Fruit fly (Drosophila melanogaster): ENCODE measurements around the gene Prps.

Gene Prps

dm6 chr3L:9689809-9690208 lies 6.7 kb downstream of the Prps start:
- TF ChIP-seq dl (GFP tag; optimal IDR thresholded peaks at IDR 0.05; ENCODE audit: insufficient read depth in 1 of 2, partially characterized antibody in 2 of 2) = no peak
- peak; percentile 10 for TF ChIP-seq Dfd (GFP tag; optimal IDR thresholded peaks at IDR 0.05)

dm6 chr3L:9688674-9689073 lies 7.8 kb downstream of the Prps start:
- no peak for TF ChIP-seq Mio (GFP tag; optimal IDR thresholded peaks at IDR 0.05)

- no peak for TF ChIP-seq CG32264 (GFP tag; optimal IDR thresholded peaks at IDR 0.05)
- no peak for TF ChIP-seq Vsx2 (GFP tag; optimal IDR thresholded peaks at IDR 0.05; ENCODE audit: partially characterized antibody)
- TF ChIP-seq brk (GFP tag; optimal IDR thresholded peaks at IDR 0.05) = no peak
- TF ChIP-seq CG9705 (GFP tag; optimal IDR thresholded peaks at IDR 0.05) = no peak
- no peak for TF ChIP-seq dsf (GFP tag; optimal IDR thresholded peaks at IDR 0.05; ENCODE audit: borderline replicate concordance)
- no peak for TF ChIP-seq jim (GFP tag; optimal IDR thresholded peaks at IDR 0.05)
- no peak for TF ChIP-seq Mio (GFP tag; optimal IDR thresholded peaks at IDR 0.05)
- TF ChIP-seq Rel (GFP tag; optimal IDR thresholded peaks at IDR 0.05) = no peak
- TF ChIP-seq Rel (tag; optimal IDR thresholded peaks at IDR 0.05) = no peak
- TF ChIP-seq tai (GFP tag; optimal IDR thresholded peaks at IDR 0.05) = no peak
- no peak for TF ChIP-seq dmrt93B (GFP tag; optimal IDR thresholded peaks at IDR 0.05)
- no peak for TF ChIP-seq Hr78 (GFP tag; optimal IDR thresholded peaks at IDR 0.05)
- TF ChIP-seq rgr (GFP tag; optimal IDR thresholded peaks at IDR 0.05) = no peak
- no peak for TF ChIP-seq Abd-B (GFP tag; optimal IDR thresholded peaks at IDR 0.05)
- no peak for TF ChIP-seq HLH106 (tag; optimal IDR thresholded peaks at IDR 0.05)
- TF ChIP-seq dl (GFP tag; optimal IDR thresholded peaks at IDR 0.05; ENCODE audit: insufficient read depth in 1 of 2, partially characterized antibody in 2 of 2) = no peak
- no peak for TF ChIP-seq CrebA (GFP tag; optimal IDR thresholded peaks at IDR 0.05; ENCODE audit: borderline replicate concordance)
- TF ChIP-seq ey (GFP tag; optimal IDR thresholded peaks at IDR 0.05) = no peak
- TF ChIP-seq Sp1 (GFP tag; optimal IDR thresholded peaks at IDR 0.05) = no peak
- no peak for TF ChIP-seq N (GFP tag; optimal IDR thresholded peaks at IDR 0.05)
These were observed 9.0 kb downstream of the Prps start for dm6 chr3L:9687536-9687935.

dm6 chr3L:9684871-9685270 lies 11.6 kb downstream of the Prps start, which contains the start of gene CG16719:
TSS of gene CG16719 (plus strand) at chr3L:9685171.
- no peak for TF ChIP-seq usp (GFP tag; optimal IDR thresholded peaks at IDR 0.05)
- TF ChIP-seq Mio (GFP tag; optimal IDR thresholded peaks at IDR 0.05) = no peak
- no peak for TF ChIP-seq sv (GFP tag; optimal IDR thresholded peaks at IDR 0.05)
- no peak for TF ChIP-seq jim (GFP tag; optimal IDR thresholded peaks at IDR 0.05)
- no peak for TF ChIP-seq sage (GFP tag; optimal IDR thresholded peaks at IDR 0.05)
- TF ChIP-seq CG9705 (GFP tag; optimal IDR thresholded peaks at IDR 0.05) = no peak
- no peak for TF ChIP-seq CG32264 (GFP tag; optimal IDR thresholded peaks at IDR 0.05)
- TF ChIP-seq dsf (GFP tag; optimal IDR thresholded peaks at IDR 0.05; ENCODE audit: borderline replicate concordance) = no peak
- no peak for TF ChIP-seq Hr78 (GFP tag; optimal IDR thresholded peaks at IDR 0.05)
- no peak for TF ChIP-seq ey (GFP tag; optimal IDR thresholded peaks at IDR 0.05)
- no peak for TF ChIP-seq OdsH (GFP tag; optimal IDR thresholded peaks at IDR 0.05)
- TF ChIP-seq HLH106 (tag; optimal IDR thresholded peaks at IDR 0.05) = no peak
- TF ChIP-seq tai (GFP tag; optimal IDR thresholded peaks at IDR 0.05) = no peak
- TF ChIP-seq N (GFP tag; optimal IDR thresholded peaks at IDR 0.05) = no peak
- no peak for TF ChIP-seq GATAd (GFP tag; optimal IDR thresholded peaks at IDR 0.05)
- no peak for TF ChIP-seq fru (GFP tag; optimal IDR thresholded peaks at IDR 0.05)

dm6 chr3L:9680968-9681367 lies 15.5 kb downstream of the Prps start, which contains the start of gene alphaTub67C:
TSS of gene alphaTub67C (plus strand) at chr3L:9681268.
- TF ChIP-seq CG9705 (GFP tag; optimal IDR thresholded peaks at IDR 0.05) (no peak), dl (GFP tag; optimal IDR thresholded peaks at IDR 0.05; ENCODE audit: insufficient read depth in 1 of 2, partially characterized antibody in 2 of 2) (no peak), CG32264 (GFP tag; optimal IDR thresholded peaks at IDR 0.05) (no peak), brk (GFP tag; optimal IDR thresholded peaks at IDR 0.05) (no peak), rgr (GFP tag; optimal IDR thresholded peaks at IDR 0.05) (no peak)

dm6 chr3L:9678994-9679393 lies 17.5 kb downstream of the Prps start, which contains the start of the genes fry and CG16717:
TSS of gene fry (minus strand) at chr3L:9679103.
TSS of gene CG16717 (plus strand) at chr3L:9679201.
- TF ChIP-seq Sp1 (GFP tag; optimal IDR thresholded peaks at IDR 0.05) = no peak
- TF ChIP-seq sage (GFP tag; optimal IDR thresholded peaks at IDR 0.05) = peak; percentile 38
- TF ChIP-seq tai (GFP tag; optimal IDR thresholded peaks at IDR 0.05) = no peak
